Worm (Caenorhabditis elegans) whole organism, L2 larva: ENCODE measurements around the gene stg-1.

Source experiments
- alr-1 ChIP-seq: fragments of 150-350 bp; optimal IDR thresholded peaks from 2 replicates; lab custom pipeline; 2014; ENCODE audit warnings: missing biosample characterization, missing genetic modification characterization
- mbf-1 ChIP-seq: sonication (generic microtip); optimal IDR thresholded peaks from 2 replicates; lab custom pipeline; 2017; ENCODE audit warnings: missing biosample characterization, missing genetic modification characterization
- nhr-237 ChIP-seq: fragments of 150-350 bp; optimal IDR thresholded peaks from 2 replicates; lab custom pipeline; 2014; ENCODE audit warnings: missing biosample characterization, missing genetic modification characterization
- skn-1 ChIP-seq: sonication (generic microtip); optimal IDR thresholded peaks from 2 replicates; lab custom pipeline; 2017; ENCODE audit warnings: missing biosample characterization, missing genetic modification characterization
- unc-55 ChIP-seq: fragments of 150-350 bp; sonication (generic microtip); optimal IDR thresholded peaks from 3 replicates; lab custom pipeline; 2014; ENCODE audit warnings: missing biosample characterization, missing genetic modification reagents, missing genetic modification characterization

ce11 chrII:10098428-10098827 lies 38.0 kb upstream of the stg-1 start:
- no peak for TF ChIP-seq skn-1 (tag; lab: Kevin White, UChicago)
- no peak for TF ChIP-seq mbf-1 (tag; lab: Kevin White, UChicago)
- no peak for TF ChIP-seq nhr-237 (tag; lab: Kevin White, UChicago)
- TF ChIP-seq alr-1 (tag; lab: Kevin White, UChicago) = no peak
- TF ChIP-seq unc-55 (GFP tag; lab: Kevin White, UChicago) = no peak
